Fruit fly (Drosophila melanogaster) whole organism, embryonic: ENCODE data around the gene LysS.

ENCODE experiments used
- CG12155 ChIP-seq: fragments of 200-800 bp; sonication (Bioruptor generic); optimal IDR thresholded peaks from 3 replicates; lab custom pipeline; 2016; ENCODE audit warnings: missing biosample characterization, missing genetic modification characterization
- CG9215 ChIP-seq: fragments of 200-800 bp; sonication (Bioruptor generic); IDR thresholded peaks from 2 replicates; pipeline ENCODE4 v1.3.6; 2022; ENCODE audit warnings: missing biosample characterization, missing genetic modification characterization
- Dp ChIP-seq: fragments of 200-800 bp; sonication (Bioruptor generic); optimal IDR thresholded peaks from 2 replicates; lab custom pipeline; 2018; ENCODE audit warnings: missing biosample characterization, mild to moderate bottlenecking, missing genetic modification characterization, moderate library complexity
- ind ChIP-seq: fragments of 200-800 bp; sonication (Bioruptor generic); optimal IDR thresholded peaks from 3 replicates; lab custom pipeline; 2016; ENCODE audit warnings: missing biosample characterization, missing genetic modification characterization
- lilli ChIP-seq: fragments of 200-800 bp; sonication (Bioruptor generic); optimal IDR thresholded peaks from 3 replicates; lab custom pipeline; 2016; ENCODE audit warnings: missing biosample characterization, missing genetic modification characterization

DNA sequence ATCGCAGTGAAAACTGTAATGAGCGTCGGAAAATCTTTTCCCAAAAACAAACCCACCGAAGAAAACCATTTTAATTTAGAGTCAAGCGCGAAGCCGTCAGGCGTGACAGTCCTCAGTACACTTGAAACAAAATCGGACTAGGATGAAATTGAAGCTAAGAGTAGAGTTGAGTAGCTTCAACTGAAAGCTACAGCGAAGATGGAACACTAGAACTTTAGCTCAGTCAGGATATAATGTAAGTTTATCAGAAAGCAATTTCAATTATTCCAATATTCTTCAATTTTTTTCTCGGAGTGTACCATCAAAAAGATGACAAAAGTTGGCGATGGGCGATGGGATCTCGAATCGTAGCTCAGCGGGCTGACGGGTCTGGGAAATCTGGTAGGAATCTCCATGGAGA lies 11.1 kb upstream of the LysS start:
- TF ChIP-seq CG9215 (GFP tag; lab: Robert Waterston, UW) (no peak), Dp (GFP tag; lab: Kevin White, UChicago) (no peak), lilli (GFP tag; lab: Kevin White, UChicago) (no peak), ind (peak; percentile 49), CG12155 (GFP tag; lab: Kevin White, UChicago) (no peak)
